Fruit fly (Drosophila melanogaster) whole organism: Measurements from ENCODE around the gene TotC.

Experiments
- Dll ChIP-seq: fragments of >200 bp; optimal IDR thresholded peaks from 2 replicates; lab custom pipeline; 2017
- EcR ChIP-seq, 2 experiments: fragments of >200 bp; optimal IDR thresholded peaks; 2 replicates each; lab custom pipeline; 2017; ENCODE audit warnings: missing biosample characterization in 2 of 2, missing genetic modification characterization in 2 of 2, missing genetic modification reagents in 2 of 2
- pan ChIP-seq: fragments of >200 bp; optimal IDR thresholded peaks from 2 replicates; lab custom pipeline; 2017
- psq ChIP-seq: fragments of >200 bp; optimal IDR thresholded peaks from 2 replicates; lab custom pipeline; 2017

dm6 chr3R:20912725-20913124, 39.9 kb downstream of the TotC start:
- TF ChIP-seq EcR (GFP tag; optimal IDR thresholded peaks at IDR 0.05; lab: Kevin White, UChicago) = no peak
- TF ChIP-seq Dll = no peak
- TF ChIP-seq psq (lab: Kevin White, UChicago) = no peak
- TF ChIP-seq pan = no peak
